Fruit fly (Drosophila melanogaster) whole organism, embryonic: ENCODE measurements around the gene CG31141.

ENCODE experiments used
- Atf3 ChIP-seq: fragments of 200-800 bp; sonication (Bioruptor generic); optimal IDR thresholded peaks from 3 replicates; lab custom pipeline; 2016; ENCODE audit warnings: missing biosample characterization, missing genetic modification characterization
- Bteb2 ChIP-seq: fragments of 200-800 bp; sonication (Bioruptor generic); optimal IDR thresholded peaks from 2 replicates; lab custom pipeline; 2016; ENCODE audit warnings: missing biosample characterization, missing genetic modification characterization
- CG10209 ChIP-seq: fragments of 200-800 bp; sonication (Bioruptor generic); optimal IDR thresholded peaks from 3 replicates; lab custom pipeline; 2017; ENCODE audit warnings: missing biosample characterization, mild to moderate bottlenecking, missing genetic modification characterization, missing genetic modification reagents
- CG10543 ChIP-seq: fragments of 200-800 bp; sonication (Bioruptor generic); optimal IDR thresholded peaks from 3 replicates; lab custom pipeline; 2017; ENCODE audit warnings: missing biosample characterization, mild to moderate bottlenecking, missing genetic modification characterization, moderate library complexity
- CG10565 ChIP-seq: fragments of 200-800 bp; sonication (Bioruptor generic); optimal IDR thresholded peaks from 3 replicates; lab custom pipeline; 2016; ENCODE audit warnings: missing biosample characterization, mild to moderate bottlenecking, missing genetic modification characterization
- CG10654 ChIP-seq: fragments of 200-800 bp; sonication (Bioruptor generic); optimal IDR thresholded peaks from 2 replicates; lab custom pipeline; 2016; ENCODE audit warnings: missing biosample characterization, missing genetic modification characterization
- CG10959 ChIP-seq: fragments of 200-800 bp; sonication (Bioruptor generic); IDR thresholded peaks from 2 replicates; pipeline ENCODE4 v1.3.6; 2022; ENCODE audit warnings: missing biosample characterization, missing genetic modification characterization
- CG11695 ChIP-seq: fragments of 200-800 bp; sonication (Bioruptor generic); IDR thresholded peaks from 3 replicates; pipeline ENCODE4 v1.3.6; 2022; ENCODE audit warnings: missing biosample characterization, missing genetic modification characterization
- CG12219 ChIP-seq: fragments of 200-800 bp; sonication (Bioruptor generic); optimal IDR thresholded peaks from 3 replicates; lab custom pipeline; 2018; ENCODE audit warnings: missing biosample characterization, mild to moderate bottlenecking, missing genetic modification characterization
- CG13775 ChIP-seq: fragments of 200-800 bp; sonication (Bioruptor generic); optimal IDR thresholded peaks from 3 replicates; lab custom pipeline; 2017; ENCODE audit warnings: missing biosample characterization, mild to moderate bottlenecking, missing genetic modification characterization
- CG14050 ChIP-seq: fragments of 200-800 bp; sonication (Bioruptor generic); IDR thresholded peaks from 3 replicates; pipeline ENCODE4 v1.3.6; 2022; ENCODE audit warnings: missing biosample characterization, missing genetic modification characterization
- CG17912 ChIP-seq: fragments of 200-800 bp; sonication (Bioruptor generic); optimal IDR thresholded peaks from 2 replicates; lab custom pipeline; 2018; ENCODE audit warnings: missing biosample characterization, mild to moderate bottlenecking, missing genetic modification characterization
- CG2199 ChIP-seq: fragments of 200-800 bp; sonication (Bioruptor generic); IDR thresholded peaks from 3 replicates; pipeline ENCODE4 v1.3.6; 2022; ENCODE audit warnings: missing biosample characterization, missing genetic modification characterization
- CG2678 ChIP-seq: fragments of 200-800 bp; sonication (Bioruptor generic); optimal IDR thresholded peaks from 3 replicates; lab custom pipeline; 2019; ENCODE audit warnings: missing biosample characterization, mild to moderate bottlenecking, missing genetic modification characterization, moderate library complexity
- CG2712 ChIP-seq: fragments of 200-800 bp; optimal IDR thresholded peaks from 3 replicates; lab custom pipeline; 2019; ENCODE audit warnings: missing biosample characterization, mild to moderate bottlenecking, missing genetic modification characterization, moderate library complexity
- CG31388 ChIP-seq: fragments of 200-800 bp; sonication (Bioruptor generic); optimal IDR thresholded peaks from 2 replicates; lab custom pipeline; 2016; ENCODE audit warnings: missing biosample characterization, missing genetic modification characterization
- CG3407 ChIP-seq: fragments of 200-800 bp; sonication (Bioruptor generic); optimal IDR thresholded peaks from 2 replicates; lab custom pipeline; 2018; ENCODE audit warnings: missing biosample characterization, mild to moderate bottlenecking, missing genetic modification characterization
- CG34224 ChIP-seq: fragments of 200-800 bp; sonication (Bioruptor generic); IDR thresholded peaks from 3 replicates; pipeline ENCODE4 v1.3.6; 2022; ENCODE audit warnings: missing biosample characterization, missing genetic modification characterization; ENCODE audit not compliant: partially characterized antibody
- CG4424 ChIP-seq: fragments of 200-800 bp; sonication (Bioruptor generic); optimal IDR thresholded peaks from 3 replicates; lab custom pipeline; 2016; ENCODE audit warnings: missing biosample characterization, missing genetic modification characterization
- CG4820 ChIP-seq: fragments of 200-800 bp; sonication (Bioruptor generic); optimal IDR thresholded peaks from 3 replicates; lab custom pipeline; 2016; ENCODE audit warnings: missing biosample characterization, missing genetic modification characterization
- CG6854 ChIP-seq: fragments of 200-800 bp; sonication (Bioruptor generic); optimal IDR thresholded peaks from 3 replicates; lab custom pipeline; 2017; ENCODE audit warnings: missing biosample characterization, mild to moderate bottlenecking, missing genetic modification characterization
- CG7357 ChIP-seq: fragments of 200-800 bp; sonication (Bioruptor generic); IDR thresholded peaks from 3 replicates; pipeline ENCODE4 v1.3.6; 2022; ENCODE audit warnings: missing biosample characterization, missing genetic modification characterization
- CG9437 ChIP-seq: fragments of 200-800 bp; sonication (Bioruptor generic); optimal IDR thresholded peaks from 2 replicates; lab custom pipeline; 2018; ENCODE audit warnings: missing biosample characterization, mild to moderate bottlenecking, missing genetic modification characterization
- CG9609 ChIP-seq: fragments of 200-800 bp; sonication (Bioruptor generic); optimal IDR thresholded peaks from 3 replicates; lab custom pipeline; 2016; ENCODE audit warnings: missing biosample characterization, missing genetic modification characterization
- CkIIα-i1 ChIP-seq: fragments of 200-800 bp; sonication (Bioruptor generic); IDR thresholded peaks from 2 replicates; pipeline ENCODE4 v1.3.6; 2022; ENCODE audit warnings: missing biosample characterization, missing genetic modification characterization
- CrebB ChIP-seq: fragments of 200-800 bp; sonication (Bioruptor generic); optimal IDR thresholded peaks from 3 replicates; lab custom pipeline; 2018; ENCODE audit warnings: missing biosample characterization, mild to moderate bottlenecking, missing genetic modification characterization
- Deaf1 ChIP-seq: fragments of 200-800 bp; optimal IDR thresholded peaks from 3 replicates; lab custom pipeline; 2019; ENCODE audit warnings: missing biosample characterization, mild to moderate bottlenecking, missing genetic modification characterization, moderate library complexity
- Doc3 ChIP-seq: fragments of 200-800 bp; sonication (Bioruptor generic); IDR thresholded peaks from 3 replicates; pipeline ENCODE4 v1.3.6; 2022; ENCODE audit warnings: missing biosample characterization, missing genetic modification characterization; ENCODE audit not compliant: partially characterized antibody
- H2.0 ChIP-seq: fragments of 200-800 bp; sonication (Bioruptor generic); IDR thresholded peaks from 2 replicates; pipeline ENCODE4 v1.3.6; 2022; ENCODE audit warnings: missing biosample characterization, missing genetic modification characterization
- HmgD ChIP-seq: fragments of 200-800 bp; sonication (Bioruptor generic); optimal IDR thresholded peaks from 3 replicates; lab custom pipeline; 2016; ENCODE audit warnings: missing biosample characterization, missing genetic modification characterization
- HmgZ ChIP-seq: fragments of 200-800 bp; sonication (Bioruptor generic); optimal IDR thresholded peaks from 2 replicates; lab custom pipeline; 2018; ENCODE audit warnings: missing biosample characterization, mild to moderate bottlenecking, missing genetic modification characterization
- Mes4 ChIP-seq: fragments of 200-800 bp; sonication (Bioruptor generic); optimal IDR thresholded peaks from 2 replicates; lab custom pipeline; 2016; ENCODE audit warnings: missing biosample characterization, missing genetic modification characterization
- Mrtf ChIP-seq: fragments of 200-800 bp; sonication (Bioruptor generic); IDR thresholded peaks from 3 replicates; pipeline ENCODE4 v1.3.6; 2022; ENCODE audit warnings: missing biosample characterization, missing genetic modification characterization
- NK7.1 ChIP-seq: fragments of 200-800 bp; sonication (Bioruptor generic); optimal IDR thresholded peaks from 3 replicates; lab custom pipeline; 2016; ENCODE audit warnings: missing biosample characterization, missing genetic modification characterization
- Sin3A ChIP-seq: fragments of >200 bp; optimal IDR thresholded peaks from 2 replicates; lab custom pipeline; 2018
- Sox102F ChIP-seq: fragments of 200-800 bp; sonication (Bioruptor generic); optimal IDR thresholded peaks from 2 replicates; lab custom pipeline; 2018; ENCODE audit warnings: missing biosample characterization, mild to moderate bottlenecking, missing genetic modification characterization, moderate library complexity
- Spps ChIP-seq: fragments of 200-800 bp; sonication (Bioruptor generic); optimal IDR thresholded peaks from 2 replicates; lab custom pipeline; 2018; ENCODE audit warnings: missing biosample characterization, mild to moderate bottlenecking, missing genetic modification characterization
- Sry-β ChIP-seq: fragments of 200-800 bp; sonication (Bioruptor generic); optimal IDR thresholded peaks from 2 replicates; lab custom pipeline; 2018; ENCODE audit warnings: missing biosample characterization, mild to moderate bottlenecking, missing genetic modification characterization, moderate library complexity
- Stat92E ChIP-seq, 3 experiments: fragments of >200 bp in 2 of 3; fragments of 200-800 bp in 1 of 3; sonication (Bioruptor generic) in 1 of 3; optimal IDR thresholded peaks; 2 replicates each; lab custom pipeline; 2017 to 2019; ENCODE audit warnings: missing biosample characterization in 3 of 3, missing genetic modification characterization in 3 of 3, mild to moderate bottlenecking in 1 of 3, moderate library complexity in 1 of 3
- abd-A ChIP-seq: fragments of 200-800 bp; sonication (Bioruptor generic); optimal IDR thresholded peaks from 3 replicates; lab custom pipeline; 2019; ENCODE audit warnings: missing biosample characterization, mild to moderate bottlenecking, missing genetic modification characterization, moderate library complexity
- chm ChIP-seq: fragments of 200-800 bp; sonication (Bioruptor generic); IDR thresholded peaks from 2 replicates; pipeline ENCODE4 v1.3.6; 2022; ENCODE audit warnings: missing biosample characterization, missing genetic modification characterization
- cwo ChIP-seq: fragments of 200-800 bp; sonication (Bioruptor generic); optimal IDR thresholded peaks from 3 replicates; lab custom pipeline; 2017; ENCODE audit warnings: missing biosample characterization, missing genetic modification characterization, mild to moderate bottlenecking, moderate library complexity, missing genetic modification reagents
- da ChIP-seq: fragments of 200-800 bp; sonication (Bioruptor generic); optimal IDR thresholded peaks from 2 replicates; lab custom pipeline; 2016; ENCODE audit warnings: missing biosample characterization, missing genetic modification characterization
- dmrt11E ChIP-seq: fragments of 200-800 bp; sonication (Bioruptor generic); optimal IDR thresholded peaks from 3 replicates; lab custom pipeline; 2018; ENCODE audit warnings: missing biosample characterization, mild to moderate bottlenecking, missing genetic modification characterization, moderate library complexity
- dmrt99B ChIP-seq: fragments of 200-800 bp; sonication (Bioruptor generic); optimal IDR thresholded peaks from 2 replicates; lab custom pipeline; 2018; ENCODE audit warnings: missing biosample characterization, mild to moderate bottlenecking, missing genetic modification characterization, moderate library complexity
- gsb ChIP-seq: fragments of 200-800 bp; sonication (Bioruptor generic); IDR thresholded peaks from 2 replicates; pipeline ENCODE4 v1.3.6; 2022; ENCODE audit warnings: missing biosample characterization, missing genetic modification characterization
- lab ChIP-seq: fragments of 200-800 bp; sonication (Bioruptor generic); optimal IDR thresholded peaks from 3 replicates; lab custom pipeline; 2017; ENCODE audit warnings: missing biosample characterization, missing genetic modification characterization, mild to moderate bottlenecking, moderate library complexity, missing genetic modification reagents
- phol ChIP-seq: fragments of 200-800 bp; sonication (Bioruptor generic); optimal IDR thresholded peaks from 3 replicates; lab custom pipeline; 2018; ENCODE audit warnings: missing biosample characterization, mild to moderate bottlenecking, missing genetic modification characterization, moderate library complexity
- tx ChIP-seq: fragments of 200-800 bp; sonication (Bioruptor generic); optimal IDR thresholded peaks from 2 replicates; lab custom pipeline; 2016; ENCODE audit warnings: missing biosample characterization, missing genetic modification characterization

The CG31141 gene

dm6 chr3R:23886270-23887095, 36.6 kb upstream of the CG31141 start (continued):
- peak; percentile 60 for TF ChIP-seq cwo (GFP tag; lab: Kevin White, UChicago)
- TF ChIP-seq chm (GFP tag; lab: Robert Waterston, UW): peak; percentile 59; the same call in 1 of the 2 replicates
- TF ChIP-seq CG31388 (GFP tag; lab: Kevin White, UChicago): no peak
- no peak for TF ChIP-seq da (GFP tag; lab: Kevin White, UChicago)
- peak; percentile 67 for TF ChIP-seq Atf3 (GFP tag; lab: Kevin White, UChicago)
- peak; percentile 12; the same call in 1 of the 3 replicates for TF ChIP-seq CG2199
- peak; percentile 71 for TF ChIP-seq CG10654 (GFP tag; lab: Kevin White, UChicago)
- no peak; the same call in none of the 2 replicates for TF ChIP-seq H2.0 (GFP tag; lab: Robert Waterston, UW)
- no peak for TF ChIP-seq abd-A
- peak; percentile 79 for TF ChIP-seq Mes4 (GFP tag; lab: Kevin White, UChicago)
- peak; percentile 60 for TF ChIP-seq CG14050
- TF ChIP-seq CrebB: peak; percentile 60
- TF ChIP-seq CG3407: peak; percentile 80
- peak; percentile 89 for TF ChIP-seq CG2678 (tag; lab: Kevin White, UChicago)
- peak; percentile 52 for TF ChIP-seq Bteb2 (GFP tag; lab: Kevin White, UChicago)
- peak; percentile 74 for TF ChIP-seq lab (GFP tag; lab: Kevin White, UChicago)
- peak; percentile 95 for TF ChIP-seq CG2712 (tag; lab: Kevin White, UChicago)
- peak; percentile 91 for TF ChIP-seq Spps
- TF ChIP-seq CG11695 (GFP tag; lab: Robert Waterston, UW): peak; percentile 84
- TF ChIP-seq dmrt99B: peak; percentile 92
- TF ChIP-seq Sry-β (GFP tag; lab: Kevin White, UChicago): peak; percentile 54
- TF ChIP-seq CG13775 (GFP tag; lab: Kevin White, UChicago): peak; percentile 82
- TF ChIP-seq CG4820 (GFP tag; lab: Kevin White, UChicago): peak; percentile 89
- TF ChIP-seq CkIIα-i1 (GFP tag; lab: Robert Waterston, UW): no peak
- TF ChIP-seq CG10959 (GFP tag; lab: Robert Waterston, UW): peak; percentile 85
- peak; percentile 92 for TF ChIP-seq phol
- TF ChIP-seq CG10209 (GFP tag; lab: Kevin White, UChicago): peak; percentile 84
- peak; percentile 78; the same call in 2 of the 3 replicates for TF ChIP-seq Mrtf (GFP tag; lab: Robert Waterston, UW)
- TF ChIP-seq Sox102F (GFP tag; lab: Kevin White, UChicago): peak; percentile 88
- peak; percentile 40 for TF ChIP-seq NK7.1 (GFP tag; lab: Kevin White, UChicago)
- peak; percentile 35 for TF ChIP-seq tx (GFP tag; lab: Kevin White, UChicago)
- peak; percentile 88 for TF ChIP-seq CG4424 (GFP tag; lab: Kevin White, UChicago)
- TF ChIP-seq CG7357 (GFP tag; lab: Robert Waterston, UW): peak; percentile 62; the same call in 2 of the 3 replicates
- TF ChIP-seq Doc3: no peak
- no peak for TF ChIP-seq gsb (GFP tag; lab: Robert Waterston, UW)
- TF ChIP-seq Deaf1 (tag; lab: Kevin White, UChicago): peak; percentile 65
- TF ChIP-seq HmgD: no peak
- TF ChIP-seq CG6854 (GFP tag; lab: Kevin White, UChicago): peak; percentile 31
- TF ChIP-seq CG9609 (GFP tag; lab: Kevin White, UChicago): peak; percentile 64
- TF ChIP-seq CG12219 (GFP tag; lab: Kevin White, UChicago): peak; percentile 84
- peak; percentile 59 for TF ChIP-seq HmgZ (tag; lab: Kevin White, UChicago)
- peak; percentile 30 for TF ChIP-seq CG10543
- peak; percentile 96 for TF ChIP-seq dmrt11E (tag; lab: Kevin White, UChicago)
- TF ChIP-seq CG9437 (GFP tag; lab: Kevin White, UChicago): peak; percentile 80
- no peak for TF ChIP-seq Sin3A (lab: Kevin White, UChicago)
- no peak for TF ChIP-seq CG34224
- no peak for TF ChIP-seq CG17912 (GFP tag; lab: Kevin White, UChicago)
- TF ChIP-seq CG10565 (GFP tag; lab: Kevin White, UChicago): peak; percentile 41
- TF ChIP-seq Stat92E (GFP tag; optimal IDR thresholded peaks at IDR 0.05; lab: Kevin White, UChicago): no peak
